Fruit fly (Drosophila melanogaster): ENCODE measurements around the gene qless.

DNA sequence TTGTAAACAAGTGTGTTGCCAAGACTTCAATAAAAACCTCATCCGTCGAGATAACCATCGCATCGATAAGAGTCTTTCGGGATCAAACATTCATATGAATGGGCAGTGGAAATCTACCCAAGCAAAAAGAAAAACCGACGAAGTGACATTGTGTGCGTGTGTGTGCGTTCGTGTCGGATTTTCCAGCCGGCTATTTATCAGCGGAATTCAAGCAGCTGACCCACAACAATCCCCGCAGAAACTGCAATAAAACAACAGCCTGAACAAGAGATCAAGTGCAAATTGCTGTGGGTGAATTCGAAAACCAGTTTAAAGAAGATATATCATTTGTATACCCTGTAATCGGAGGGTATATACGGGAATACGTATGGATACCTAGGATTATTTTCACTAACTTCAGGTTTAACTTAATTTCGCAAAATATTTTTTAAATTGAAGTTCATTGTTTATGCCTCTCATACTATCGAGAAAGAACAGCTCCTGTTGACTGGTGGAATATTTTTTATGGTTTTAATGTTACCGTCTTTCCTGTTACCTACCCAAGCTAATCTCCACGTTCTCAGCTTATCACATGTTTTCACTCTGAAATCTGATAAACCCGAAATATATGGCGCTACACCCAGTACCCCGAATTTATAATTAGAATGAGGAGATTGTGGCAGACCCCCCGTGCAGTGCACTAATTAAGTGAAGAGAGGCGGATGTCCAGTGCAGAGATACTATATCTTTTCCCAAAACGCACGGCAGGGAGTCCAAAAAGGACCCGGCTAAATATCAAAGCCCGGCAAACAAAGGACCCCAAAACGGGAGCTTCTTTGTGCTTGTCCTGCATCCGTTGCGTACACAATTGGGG is 55.0 kb downstream of the qless start:
- TF ChIP-seq CG9705 (GFP tag; optimal IDR thresholded peaks at IDR 0.05) = no peak
- peak; percentile 17 for TF ChIP-seq fru (GFP tag; optimal IDR thresholded peaks at IDR 0.05)
- no peak for TF ChIP-seq sv (GFP tag; optimal IDR thresholded peaks at IDR 0.05)
- TF ChIP-seq rgr (GFP tag; optimal IDR thresholded peaks at IDR 0.05) = peak; percentile 26
- no peak for TF ChIP-seq Abd-B (GFP tag; optimal IDR thresholded peaks at IDR 0.05)
- no peak for TF ChIP-seq pan (optimal IDR thresholded peaks at IDR 0.05)
- no peak for TF ChIP-seq tai (GFP tag; optimal IDR thresholded peaks at IDR 0.05)
- no peak for TF ChIP-seq Hnf4 (GFP tag; optimal IDR thresholded peaks at IDR 0.05)
- no peak for TF ChIP-seq usp (GFP tag; optimal IDR thresholded peaks at IDR 0.05)
- TF ChIP-seq brk (GFP tag; optimal IDR thresholded peaks at IDR 0.05) = no peak
- no peak for TF ChIP-seq sage (GFP tag; optimal IDR thresholded peaks at IDR 0.05)
